Worm (Caenorhabditis elegans) whole organism, L2 larva: ENCODE data around the gene fbxb-104.

ENCODE experiments used
- C34F6.9 ChIP-seq: fragments of 150-350 bp; optimal IDR thresholded peaks from 2 replicates; lab custom pipeline; 2014; ENCODE audit warnings: missing biosample characterization, missing genetic modification characterization
- F13H6.1 ChIP-seq: sonication (generic microtip); optimal IDR thresholded peaks from 2 replicates; lab custom pipeline; 2016; ENCODE audit warnings: missing genetic modification characterization, missing compliant biosample characterization
- R02D3.7 ChIP-seq: fragments of 150-350 bp; optimal IDR thresholded peaks from 2 replicates; lab custom pipeline; 2014; ENCODE audit warnings: missing biosample characterization, missing genetic modification characterization
- Y55F3AM.14 ChIP-seq: fragments of 200-800 bp; sonication (Bioruptor generic); optimal IDR thresholded peaks from 2 replicates; lab custom pipeline; 2018; ENCODE audit warnings: mild to moderate bottlenecking, missing genetic modification characterization, missing compliant biosample characterization
- ZK546.5 ChIP-seq: sonication (generic microtip); optimal IDR thresholded peaks from 2 replicates; lab custom pipeline; 2017; ENCODE audit warnings: missing biosample characterization, missing genetic modification characterization
- aly-2 ChIP-seq: fragments of 150-350 bp; optimal IDR thresholded peaks from 2 replicates; lab custom pipeline; 2014; ENCODE audit warnings: missing biosample characterization, missing genetic modification characterization
- ama-1 ChIP-seq: fragments of 150-350 bp; optimal IDR thresholded peaks from 2 replicates; lab custom pipeline; 2018; ENCODE audit warnings: inconsistent platforms
- blmp-1 ChIP-seq: sonication (generic microtip); optimal IDR thresholded peaks from 2 replicates; lab custom pipeline; 2017; ENCODE audit warnings: missing genetic modification characterization, mild to moderate bottlenecking, missing compliant biosample characterization, antibody characterized with exemption, moderate library complexity; ENCODE audit not compliant: insufficient read depth
- crh-2 ChIP-seq: sonication (generic microtip); optimal IDR thresholded peaks from 2 replicates; lab custom pipeline; 2017; ENCODE audit warnings: missing biosample characterization, missing genetic modification characterization
- dmd-4 ChIP-seq: sonication (generic microtip); optimal IDR thresholded peaks from 2 replicates; lab custom pipeline; 2017; ENCODE audit warnings: missing biosample characterization, missing genetic modification characterization
- elt-1 ChIP-seq: fragments of 150-350 bp; optimal IDR thresholded peaks from 2 replicates; lab custom pipeline; 2014; ENCODE audit warnings: missing biosample characterization, missing genetic modification characterization
- elt-3 ChIP-seq: sonication (generic microtip); optimal IDR thresholded peaks from 2 replicates; lab custom pipeline; 2017; ENCODE audit warnings: missing biosample characterization, missing genetic modification characterization
- fos-1 ChIP-seq: fragments of 150-350 bp; optimal IDR thresholded peaks from 2 replicates; lab custom pipeline; 2014; ENCODE audit warnings: missing biosample characterization, missing genetic modification characterization
- gmeb-1 ChIP-seq: fragments of 150-350 bp; optimal IDR thresholded peaks from 2 replicates; lab custom pipeline; 2014; ENCODE audit warnings: missing biosample characterization, missing genetic modification characterization
- lin-11 ChIP-seq: fragments of 150-350 bp; sonication (generic microtip); optimal IDR thresholded peaks from 2 replicates; lab custom pipeline; 2014; ENCODE audit warnings: missing biosample characterization, missing genetic modification characterization, inconsistent platforms, mixed read lengths
- lin-13 ChIP-seq: fragments of 150-350 bp; optimal IDR thresholded peaks from 2 replicates; lab custom pipeline; 2014; ENCODE audit warnings: missing biosample characterization, missing genetic modification reagents, missing genetic modification characterization
- lin-39 ChIP-seq: fragments of 150-350 bp; optimal IDR thresholded peaks from 2 replicates; lab custom pipeline; 2014; ENCODE audit warnings: missing biosample characterization, missing genetic modification reagents, missing genetic modification characterization
- lsy-2 ChIP-seq, 2 experiments: fragments of 150-350 bp in 1 of 2; sonication (generic microtip) in 1 of 2; optimal IDR thresholded peaks; 2 replicates each; lab custom pipeline; 2014 to 2017; ENCODE audit warnings: missing biosample characterization in 2 of 2, missing genetic modification characterization in 2 of 2
- mab-5 ChIP-seq: fragments of 150-350 bp; optimal IDR thresholded peaks from 2 replicates; lab custom pipeline; 2014; ENCODE audit warnings: missing biosample characterization, missing genetic modification characterization
- mbf-1 ChIP-seq: sonication (generic microtip); optimal IDR thresholded peaks from 2 replicates; lab custom pipeline; 2017; ENCODE audit warnings: missing biosample characterization, missing genetic modification characterization
- mdl-1 ChIP-seq, 2 experiments: fragments of 150-350 bp in 1 of 2; sonication (generic microtip) in 1 of 2; optimal IDR thresholded peaks; 2 replicates each; lab custom pipeline; 2017; ENCODE audit warnings: missing biosample characterization in 2 of 2, missing genetic modification characterization in 2 of 2
- nhr-10 ChIP-seq: sonication (generic microtip); optimal IDR thresholded peaks from 2 replicates; lab custom pipeline; 2017; ENCODE audit warnings: missing biosample characterization, missing genetic modification characterization
- nhr-12 ChIP-seq: fragments of 150-350 bp; optimal IDR thresholded peaks from 2 replicates; lab custom pipeline; 2014; ENCODE audit warnings: missing biosample characterization, missing genetic modification characterization
- nhr-129 ChIP-seq: fragments of 150-350 bp; optimal IDR thresholded peaks from 2 replicates; lab custom pipeline; 2014; ENCODE audit warnings: missing biosample characterization, missing genetic modification characterization
- nhr-21 ChIP-seq: fragments of 150-350 bp; optimal IDR thresholded peaks from 2 replicates; lab custom pipeline; 2014; ENCODE audit warnings: missing biosample characterization, missing genetic modification characterization
- nhr-23 ChIP-seq: fragments of 150-350 bp; optimal IDR thresholded peaks from 2 replicates; lab custom pipeline; 2014; ENCODE audit warnings: missing biosample characterization, missing genetic modification reagents, missing genetic modification characterization
- nhr-237 ChIP-seq: fragments of 150-350 bp; optimal IDR thresholded peaks from 2 replicates; lab custom pipeline; 2014; ENCODE audit warnings: missing biosample characterization, missing genetic modification characterization
- nhr-25 ChIP-seq: fragments of 150-350 bp; sonication (generic microtip); optimal IDR thresholded peaks from 3 replicates; lab custom pipeline; 2014; ENCODE audit warnings: missing biosample characterization, missing genetic modification characterization
- nhr-6 ChIP-seq: fragments of 150-350 bp; optimal IDR thresholded peaks from 2 replicates; lab custom pipeline; 2014; ENCODE audit warnings: missing biosample characterization, missing genetic modification characterization
- nhr-77 ChIP-seq: fragments of 150-350 bp; optimal IDR thresholded peaks from 2 replicates; lab custom pipeline; 2014; ENCODE audit warnings: missing biosample characterization, missing genetic modification characterization
- sem-4 ChIP-seq: fragments of 150-350 bp; optimal IDR thresholded peaks from 2 replicates; lab custom pipeline; 2014; ENCODE audit warnings: missing biosample characterization, missing genetic modification reagents, missing genetic modification characterization
- sma-3 ChIP-seq: sonication (generic microtip); optimal IDR thresholded peaks from 2 replicates; lab custom pipeline; 2016; ENCODE audit warnings: missing genetic modification reagents, missing genetic modification characterization, missing compliant biosample characterization
- sma-9 ChIP-seq, 2 experiments: fragments of 150-350 bp in 1 of 2; sonication (generic microtip) in 1 of 2; optimal IDR thresholded peaks; 2 replicates each; lab custom pipeline; 2014 to 2016; ENCODE audit warnings: missing genetic modification characterization in 2 of 2, mild to moderate bottlenecking in 1 of 2, missing biosample characterization in 1 of 2, missing compliant biosample characterization in 1 of 2, missing genetic modification reagents in 1 of 2, moderate library complexity in 1 of 2
- snpc-4 ChIP-seq: fragments of 150-350 bp; optimal IDR thresholded peaks from 2 replicates; lab custom pipeline; 2014; ENCODE audit warnings: missing biosample characterization, missing genetic modification characterization
- unc-55 ChIP-seq: fragments of 150-350 bp; sonication (generic microtip); optimal IDR thresholded peaks from 3 replicates; lab custom pipeline; 2014; ENCODE audit warnings: missing biosample characterization, missing genetic modification reagents, missing genetic modification characterization
- zag-1 ChIP-seq: fragments of 150-350 bp; optimal IDR thresholded peaks from 2 replicates; lab custom pipeline; 2014; ENCODE audit warnings: missing biosample characterization, missing genetic modification characterization
- ztf-1 ChIP-seq: fragments of 200-800 bp; sonication (Bioruptor generic); conservative IDR thresholded peaks from 2 replicates; pipeline ENCODE4 v1.3.6; 2022; ENCODE audit warnings: missing genetic modification characterization, missing compliant biosample characterization
- ztf-11 ChIP-seq: sonication (generic microtip); optimal IDR thresholded peaks from 2 replicates; lab custom pipeline; 2017; ENCODE audit warnings: missing biosample characterization, missing genetic modification characterization
- ztf-4 ChIP-seq: fragments of 150-350 bp; optimal IDR thresholded peaks from 2 replicates; lab custom pipeline; 2014; ENCODE audit warnings: missing biosample characterization, missing genetic modification characterization

Gene fbxb-104

ce11 chrII:3502520-3503323 lies 25.7 kb upstream of the fbxb-104 start, which contains the start of the genes col-71 and Y49F6B.2:
TSS of gene col-71 (minus strand) at chrII:3502570.
TSS of gene Y49F6B.2 (plus strand) at chrII:3502968.
- TF ChIP-seq nhr-237 (tag; lab: Kevin White, UChicago): no peak
- TF ChIP-seq ZK546.5 (tag; lab: Kevin White, UChicago): no peak
- peak; percentile 77 for TF ChIP-seq sma-3 (GFP tag; lab: Kevin White, UChicago)
- no peak for TF ChIP-seq elt-3 (tag; lab: Kevin White, UChicago)
- TF ChIP-seq F13H6.1 (tag; lab: Kevin White, UChicago): peak; percentile 74
- no peak for TF ChIP-seq dmd-4
- peak; percentile 86 for TF ChIP-seq unc-55
- peak; percentile 19 for TF ChIP-seq R02D3.7 (tag; lab: Kevin White, UChicago)
- peak; percentile 23 for TF ChIP-seq snpc-4
- peak; percentile 91 for TF ChIP-seq C34F6.9 (tag; lab: Kevin White, UChicago)
- peak; percentile 36 for TF ChIP-seq nhr-21 (tag; lab: Kevin White, UChicago)
- TF ChIP-seq lsy-2 (tag; optimal IDR thresholded peaks at IDR 0.05; lab: Kevin White, UChicago): peak; percentile 84 to 88
- TF ChIP-seq Y55F3AM.14 (GFP tag; lab: Kevin White, UChicago): peak; percentile 25
- no peak for TF ChIP-seq aly-2 (tag; lab: Kevin White, UChicago)
- TF ChIP-seq nhr-10: no peak
- TF ChIP-seq lin-13 (GFP tag; lab: Kevin White, UChicago): peak; percentile 78
- TF ChIP-seq nhr-23 (tag; lab: Kevin White, UChicago): no peak
- TF ChIP-seq zag-1 (tag; lab: Kevin White, UChicago): peak; percentile 33
- TF ChIP-seq elt-1 (tag; lab: Kevin White, UChicago): no peak
- no peak for TF ChIP-seq blmp-1 (tag; lab: Kevin White, UChicago)
- peak; percentile 56 for TF ChIP-seq nhr-25 (tag; lab: Kevin White, UChicago)
- peak; percentile 73 for TF ChIP-seq crh-2 (tag; lab: Kevin White, UChicago)
- TF ChIP-seq lin-11 (tag; lab: Kevin White, UChicago): peak; percentile 12
- TF ChIP-seq ama-1: no peak
- no peak for TF ChIP-seq mbf-1 (tag; lab: Kevin White, UChicago)
- TF ChIP-seq nhr-129 (tag; lab: Kevin White, UChicago): peak; percentile 46
- no peak for TF ChIP-seq mdl-1 (tag; optimal IDR thresholded peaks at IDR 0.05; lab: Kevin White, UChicago)
- TF ChIP-seq sma-9 (GFP tag; optimal IDR thresholded peaks at IDR 0.05; lab: Kevin White, UChicago): no peak
- TF ChIP-seq sma-9 (tag; optimal IDR thresholded peaks at IDR 0.05; lab: Kevin White, UChicago): no peak
- TF ChIP-seq ztf-1 (GFP tag; lab: Robert Waterston, UW): no peak
- TF ChIP-seq gmeb-1 (tag; lab: Kevin White, UChicago): peak; percentile 71
- peak; percentile 51 for TF ChIP-seq mab-5 (tag; lab: Kevin White, UChicago)
- no peak for TF ChIP-seq lin-39 (tag; lab: Kevin White, UChicago)
- peak; percentile 47 for TF ChIP-seq sem-4 (tag; lab: Kevin White, UChicago)
- peak; percentile 46 for TF ChIP-seq nhr-6 (tag; lab: Kevin White, UChicago)
- peak; percentile 26 for TF ChIP-seq fos-1

- no peak for TF ChIP-seq nhr-12 (tag; lab: Kevin White, UChicago)
- TF ChIP-seq dmd-4: no peak
- TF ChIP-seq sma-3 (GFP tag; lab: Kevin White, UChicago): no peak
- TF ChIP-seq ztf-4 (tag; lab: Kevin White, UChicago): no peak
- no peak for TF ChIP-seq gmeb-1 (tag; lab: Kevin White, UChicago)
- no peak for TF ChIP-seq ZK546.5 (tag; lab: Kevin White, UChicago)
- TF ChIP-seq nhr-25 (tag; lab: Kevin White, UChicago): no peak
- TF ChIP-seq lsy-2 (tag; optimal IDR thresholded peaks at IDR 0.05; lab: Kevin White, UChicago): no peak
- no peak for TF ChIP-seq ama-1
- TF ChIP-seq nhr-77: no peak
- TF ChIP-seq C34F6.9 (tag; lab: Kevin White, UChicago): no peak
- no peak for TF ChIP-seq ztf-11
- TF ChIP-seq sem-4 (tag; lab: Kevin White, UChicago): no peak
- TF ChIP-seq lin-13 (GFP tag; lab: Kevin White, UChicago): no peak
- no peak for TF ChIP-seq snpc-4
- TF ChIP-seq lin-11 (tag; lab: Kevin White, UChicago): no peak
- no peak for TF ChIP-seq ztf-1 (GFP tag; lab: Robert Waterston, UW)
- TF ChIP-seq zag-1 (tag; lab: Kevin White, UChicago): no peak
These were observed 24.9 kb upstream of the fbxb-104 start for ce11 chrII:3502011-3502410.
